Worm (Caenorhabditis elegans): ENCODE measurements around the gene F21D9.8.

The F21D9.8 gene

DNA sequence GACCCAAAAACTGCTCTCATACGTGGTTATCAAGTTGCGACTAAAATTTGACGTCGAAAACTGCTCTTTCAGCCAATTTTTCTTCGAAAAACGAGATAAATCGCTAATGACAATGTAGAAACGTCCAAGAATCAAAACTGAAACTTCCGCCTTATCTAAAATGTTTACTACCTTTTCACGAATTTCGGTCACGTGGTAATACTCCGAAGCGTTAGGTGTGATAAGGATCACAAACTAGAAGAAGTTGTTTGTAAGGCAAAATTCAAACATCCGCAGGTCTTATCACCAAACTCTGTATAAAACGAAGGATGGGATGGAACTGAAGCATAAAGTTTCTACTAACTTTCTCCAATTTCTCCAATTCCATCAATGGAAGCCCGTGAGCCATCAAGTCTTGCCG lies 49.4 kb downstream of the F21D9.8 start, which contains the start of gene sqst-3:
TSS of gene sqst-3 (plus strand) at position 370 of the 400 bp plus-strand sequence.
- TF ChIP-seq elt-2 (tag; optimal IDR thresholded peaks at IDR 0.05) (peak; percentile 53), eor-1 (tag; optimal IDR thresholded peaks at IDR 0.05) (no peak), ceh-82 (tag; optimal IDR thresholded peaks at IDR 0.05) (no peak), nhr-67 (tag; optimal IDR thresholded peaks at IDR 0.05) (no peak), R02D3.7 (tag; optimal IDR thresholded peaks at IDR 0.05) (no peak)
